Worm (Caenorhabditis elegans) whole organism, L1 larva: ENCODE results near the gene cbd-1.
"Not testable (repeated sequence)": the region's sequence is repeated elsewhere in the genome, so short reads cannot be mapped to it uniquely, and the experiment has no call there.

ENCODE experiments used
- C16A3.4 ChIP-seq: fragments of 150-350 bp; optimal IDR thresholded peaks from 2 replicates; lab custom pipeline; 2014; ENCODE audit warnings: missing biosample characterization, missing genetic modification characterization
- F16B12.6 ChIP-seq: fragments of 150-350 bp; optimal IDR thresholded peaks from 2 replicates; lab custom pipeline; 2014; ENCODE audit warnings: missing biosample characterization, missing genetic modification characterization
- aha-1 ChIP-seq: fragments of 150-350 bp; optimal IDR thresholded peaks from 2 replicates; lab custom pipeline; 2014; ENCODE audit warnings: missing biosample characterization, missing genetic modification characterization
- alr-1 ChIP-seq: fragments of 200-800 bp; sonication (Bioruptor generic); optimal IDR thresholded peaks from 2 replicates; lab custom pipeline; 2018; ENCODE audit warnings: borderline replicate concordance, mild to moderate bottlenecking, missing genetic modification characterization, missing compliant biosample characterization
- ama-1 ChIP-seq: fragments of 150-350 bp; optimal IDR thresholded peaks from 2 replicates; lab custom pipeline; 2014
- blmp-1 ChIP-seq: fragments of 150-350 bp; optimal IDR thresholded peaks from 2 replicates; lab custom pipeline; 2014; ENCODE audit warnings: missing biosample characterization, missing genetic modification characterization
- ceh-88 ChIP-seq: fragments of 200-800 bp; sonication (Bioruptor generic); IDR thresholded peaks from 2 replicates; pipeline ENCODE4 v1.3.6; 2022; ENCODE audit warnings: missing genetic modification characterization, missing compliant biosample characterization
- ces-1 ChIP-seq: fragments of 150-350 bp; optimal IDR thresholded peaks from 2 replicates; lab custom pipeline; 2014; ENCODE audit warnings: missing biosample characterization, missing genetic modification reagents, missing genetic modification characterization
- dsc-1 ChIP-seq: sonication (generic microtip); optimal IDR thresholded peaks from 2 replicates; lab custom pipeline; 2016; ENCODE audit warnings: mild to moderate bottlenecking, missing genetic modification characterization, missing compliant biosample characterization
- efl-1 ChIP-seq, 4 experiments: fragments of 150-350 bp; optimal IDR thresholded peaks in 3 of 4; peaks in 1 of 4; 1 replicate in 1 of 4; 2 replicates in 3 of 4; lab custom pipeline; 2014; ENCODE audit warnings: missing biosample characterization in 2 of 4, missing genetic modification characterization in 2 of 4, missing genetic modification reagents in 2 of 4
- egl-27 ChIP-seq, 2 experiments: fragments of 150-350 bp in 1 of 2; sonication (generic microtip); optimal IDR thresholded peaks; 3 replicates each; lab custom pipeline; 2017 to 2018; ENCODE audit warnings: missing biosample characterization in 2 of 2, missing genetic modification characterization in 2 of 2, missing genetic modification reagents in 2 of 2
- fkh-8 ChIP-seq: sonication (generic microtip); optimal IDR thresholded peaks from 2 replicates; lab custom pipeline; 2016; ENCODE audit warnings: mild to moderate bottlenecking, missing genetic modification characterization, missing compliant biosample characterization
- irx-1 ChIP-seq: sonication (generic microtip); optimal IDR thresholded peaks from 2 replicates; lab custom pipeline; 2016; ENCODE audit warnings: missing genetic modification characterization, missing compliant biosample characterization
- jun-1 ChIP-seq: fragments of 150-350 bp; optimal IDR thresholded peaks from 2 replicates; lab custom pipeline; 2014; ENCODE audit warnings: missing biosample characterization, missing genetic modification reagents, missing genetic modification characterization
- lin-35 ChIP-seq, 2 experiments: fragments of 150-350 bp; optimal IDR thresholded peaks; 2 replicates each; lab custom pipeline; 2014; ENCODE audit warnings: missing biosample characterization in 2 of 2, missing genetic modification characterization in 2 of 2, missing genetic modification reagents in 2 of 2
- lin-39 ChIP-seq: fragments of 150-350 bp; optimal IDR thresholded peaks from 2 replicates; lab custom pipeline; 2014; ENCODE audit warnings: missing biosample characterization, missing genetic modification reagents, missing genetic modification characterization
- lir-3 ChIP-seq: sonication (generic microtip); optimal IDR thresholded peaks from 2 replicates; lab custom pipeline; 2016; ENCODE audit warnings: mild to moderate bottlenecking, missing genetic modification characterization, moderate library complexity, missing compliant biosample characterization; ENCODE audit not compliant: poor library complexity
- lsy-2 ChIP-seq, 2 experiments: fragments of 150-350 bp; optimal IDR thresholded peaks; 2 replicates each; lab custom pipeline; 2014; ENCODE audit warnings: missing biosample characterization in 2 of 2, missing genetic modification characterization in 2 of 2
- mdl-1 ChIP-seq, 2 experiments: fragments of 150-350 bp; optimal IDR thresholded peaks; 2 replicates each; lab custom pipeline; 2014 to 2017; ENCODE audit warnings: missing biosample characterization in 2 of 2, missing genetic modification characterization in 2 of 2, inconsistent platforms in 1 of 2
- mep-1 ChIP-seq: fragments of 150-350 bp; optimal IDR thresholded peaks from 2 replicates; lab custom pipeline; 2014; ENCODE audit warnings: missing biosample characterization, missing genetic modification characterization
- nhr-19 ChIP-seq: fragments of 200-800 bp; sonication (Bioruptor generic); conservative IDR thresholded peaks from 2 replicates; pipeline ENCODE4 v1.3.6; 2022; ENCODE audit warnings: missing genetic modification characterization, missing compliant biosample characterization
- nhr-237 ChIP-seq: fragments of 150-350 bp; optimal IDR thresholded peaks from 2 replicates; lab custom pipeline; 2014; ENCODE audit warnings: missing biosample characterization, missing genetic modification characterization
- nhr-28 ChIP-seq: fragments of 150-350 bp; optimal IDR thresholded peaks from 2 replicates; lab custom pipeline; 2014; ENCODE audit warnings: missing biosample characterization, missing genetic modification characterization
- nhr-71 ChIP-seq: sonication (generic microtip); optimal IDR thresholded peaks from 2 replicates; lab custom pipeline; 2016; ENCODE audit warnings: mild to moderate bottlenecking, missing genetic modification characterization, moderate library complexity, missing compliant biosample characterization
- nhr-85 ChIP-seq: sonication (generic microtip); peaks from one replicate; lab custom pipeline; 2016; ENCODE audit warnings: missing genetic modification characterization, inconsistent platforms, missing compliant biosample characterization
- nhr-90 ChIP-seq: sonication (generic microtip); optimal IDR thresholded peaks from 2 replicates; lab custom pipeline; 2016; ENCODE audit warnings: mild to moderate bottlenecking, missing genetic modification characterization, missing compliant biosample characterization; ENCODE audit not compliant: poor library complexity
- pqm-1 ChIP-seq: sonication (generic microtip); optimal IDR thresholded peaks from 3 replicates; lab custom pipeline; 2017; ENCODE audit warnings: missing biosample characterization, missing genetic modification characterization
- skn-1 ChIP-seq: fragments of 150-350 bp; optimal IDR thresholded peaks from 2 replicates; lab custom pipeline; 2014; ENCODE audit warnings: missing biosample characterization, missing genetic modification characterization
- sox-4 ChIP-seq: sonication (generic microtip); optimal IDR thresholded peaks from 2 replicates; lab custom pipeline; 2016; ENCODE audit warnings: missing genetic modification characterization, missing compliant biosample characterization
- sup-37 ChIP-seq: fragments of 200-800 bp; sonication (Bioruptor generic); optimal IDR thresholded peaks from 2 replicates; lab custom pipeline; 2018; ENCODE audit warnings: mild to moderate bottlenecking, missing genetic modification characterization, missing compliant biosample characterization
- unc-62 ChIP-seq: fragments of 150-350 bp; optimal IDR thresholded peaks from 2 replicates; lab custom pipeline; 2014; ENCODE audit warnings: missing biosample characterization, missing genetic modification reagents, missing genetic modification characterization
- vab-15 ChIP-seq: sonication (generic microtip); optimal IDR thresholded peaks from 2 replicates; lab custom pipeline; 2017; ENCODE audit warnings: missing genotype, mild to moderate bottlenecking, missing genetic modification characterization, missing compliant biosample characterization
- zag-1 ChIP-seq: fragments of 150-350 bp; optimal IDR thresholded peaks from 2 replicates; lab custom pipeline; 2014; ENCODE audit warnings: missing biosample characterization, missing genetic modification characterization
- ztf-11 ChIP-seq, 2 experiments: sonication (generic microtip); optimal IDR thresholded peaks; 2 replicates each; lab custom pipeline; 2016 to 2017; ENCODE audit warnings: missing genetic modification characterization in 2 of 2, missing biosample characterization in 1 of 2, missing compliant biosample characterization in 1 of 2
- ztf-4 ChIP-seq: fragments of 150-350 bp; optimal IDR thresholded peaks from 2 replicates; lab custom pipeline; 2014; ENCODE audit warnings: missing biosample characterization, missing genetic modification characterization

The cbd-1 gene

DNA sequence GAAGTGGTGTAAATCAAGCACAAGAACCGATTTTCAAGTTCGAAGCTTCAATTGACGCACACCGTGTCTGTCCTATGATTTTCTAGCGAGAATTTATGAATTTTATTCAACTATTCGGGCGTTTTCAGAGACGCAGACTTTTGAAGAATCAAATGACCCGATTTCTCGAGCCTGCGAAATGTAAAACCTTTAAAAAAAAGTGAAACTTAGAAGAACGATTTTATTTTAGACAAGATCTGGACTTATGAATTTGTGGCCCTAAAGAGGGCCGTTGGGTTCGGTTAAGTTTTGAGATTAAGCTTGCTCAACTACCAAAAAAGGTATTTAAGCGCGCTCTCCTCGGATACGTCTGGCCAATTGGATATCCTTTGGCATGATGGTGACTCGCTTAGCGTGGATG lies 33.3 kb downstream of the cbd-1 start:
- TF ChIP-seq efl-1 (optimal IDR thresholded peaks at IDR 0.05; lab: Kevin White, UChicago), result not testable (repeated sequence)
- TF ChIP-seq efl-1 (GFP tag; optimal IDR thresholded peaks at IDR 0.05 in 1 of 2; lab: Kevin White, UChicago), result peak in 1 of 2 experiments; percentile 21
- TF ChIP-seq, all 84 proteins: peak for 1; not testable (repeated sequence) for 83

DNA sequence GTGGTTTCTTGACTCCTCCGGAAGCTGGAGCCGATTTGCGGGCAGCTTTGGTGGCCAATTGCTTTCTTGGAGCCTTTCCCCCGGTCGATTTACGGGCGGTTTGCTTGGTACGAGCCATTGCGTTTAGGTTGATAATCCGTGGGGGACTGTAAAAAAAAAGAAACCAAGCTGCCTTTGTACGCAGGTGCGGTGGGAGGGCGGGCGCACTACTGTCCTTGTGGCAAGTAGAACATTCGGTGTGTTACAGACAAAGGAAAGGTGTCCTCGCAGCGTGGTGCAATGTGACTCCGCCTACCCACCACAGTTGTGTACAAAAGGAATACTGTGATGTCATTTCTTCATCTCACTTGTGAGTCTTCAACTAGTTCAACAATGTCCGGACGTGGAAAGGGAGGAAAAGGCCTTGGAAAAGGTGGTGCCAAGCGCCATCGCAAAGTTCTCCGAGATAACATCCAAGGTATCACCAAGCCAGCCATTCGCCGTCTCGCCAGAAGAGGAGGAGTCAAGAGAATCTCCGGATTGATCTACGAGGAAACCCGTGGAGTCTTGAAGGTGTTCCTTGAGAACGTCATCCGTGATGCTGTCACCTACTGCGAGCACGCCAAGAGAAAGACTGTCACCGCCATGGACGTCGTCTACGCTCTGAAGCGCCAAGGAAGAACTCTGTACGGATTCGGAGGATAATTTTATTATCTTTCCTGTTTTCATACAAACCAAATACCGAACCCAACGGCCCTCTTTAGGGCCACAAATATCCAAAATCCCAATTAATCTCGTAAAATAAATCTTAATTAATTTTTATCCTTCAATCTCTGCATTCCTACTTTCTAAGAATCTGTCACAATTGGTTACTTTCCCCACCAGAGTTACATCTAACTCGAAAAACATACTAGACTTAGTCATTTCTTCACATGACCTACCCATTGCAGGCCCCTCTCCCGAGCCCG lies 34.2 kb downstream of the cbd-1 start, which contains the start of the genes his-63 and his-64:
TSS of gene his-63 (minus strand) at position 118 of the 947 bp plus-strand sequence.
TSS of gene his-64 (plus strand) at position 373 of the 947 bp plus-strand sequence.
- TF ChIP-seq ztf-11 (tag; optimal IDR thresholded peaks at IDR 0.05; lab: Kevin White, UChicago) (peak in 1 of 2 experiments; percentile 46), nhr-19 (GFP tag; lab: Robert Waterston, UW) (0 out of 2 replicates have a peak, but pooled peaks have one; percentile 18), nhr-85 (peak; percentile 14)
- TF ChIP-seq, all 84 proteins: peak for 3; not testable (repeated sequence) for 81

DNA sequence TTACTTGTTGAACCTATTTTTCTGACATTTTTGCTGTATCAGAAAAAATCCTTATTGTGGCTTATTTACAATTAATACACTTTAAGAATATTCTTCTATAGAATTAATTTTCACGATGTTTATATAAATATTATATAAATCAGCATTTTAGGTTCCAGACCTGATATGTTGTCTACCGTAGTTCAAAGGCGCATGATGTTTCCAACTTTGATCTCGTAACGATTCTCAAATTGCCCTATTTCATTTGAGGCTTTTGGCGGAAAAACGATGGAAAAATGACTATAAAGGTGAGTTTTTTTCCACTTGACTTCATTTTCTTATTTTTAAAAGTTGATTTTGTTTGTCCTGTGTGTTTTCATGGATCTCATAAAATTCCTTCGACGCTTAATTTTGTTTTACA lies 37.3 kb downstream of the cbd-1 start, which contains the start of gene gfat-2:
TSS of gene gfat-2 (plus strand) at position 145 of the 400 bp plus-strand sequence.
- TF ChIP-seq fkh-8 (tag; lab: Kevin White, UChicago) (no peak), nhr-19 (GFP tag; lab: Robert Waterston, UW) (no peak), jun-1 (tag; lab: Kevin White, UChicago) (no peak), egl-27 (tag; optimal IDR thresholded peaks at IDR 0.05; lab: Kevin White, UChicago) (no peak), irx-1 (tag; lab: Kevin White, UChicago) (no peak), C16A3.4 (no peak), unc-62 (GFP tag; lab: Kevin White, UChicago) (no peak), lin-35 (GFP tag; optimal IDR thresholded peaks at IDR 0.05; lab: Kevin White, UChicago) (no peak), ama-1 (no peak), aha-1 (no peak), nhr-71 (tag; lab: Kevin White, UChicago) (no peak), vab-15 (tag; lab: Kevin White, UChicago) (no peak), nhr-85 (no peak), dsc-1 (tag; lab: Kevin White, UChicago) (no peak)

DNA sequence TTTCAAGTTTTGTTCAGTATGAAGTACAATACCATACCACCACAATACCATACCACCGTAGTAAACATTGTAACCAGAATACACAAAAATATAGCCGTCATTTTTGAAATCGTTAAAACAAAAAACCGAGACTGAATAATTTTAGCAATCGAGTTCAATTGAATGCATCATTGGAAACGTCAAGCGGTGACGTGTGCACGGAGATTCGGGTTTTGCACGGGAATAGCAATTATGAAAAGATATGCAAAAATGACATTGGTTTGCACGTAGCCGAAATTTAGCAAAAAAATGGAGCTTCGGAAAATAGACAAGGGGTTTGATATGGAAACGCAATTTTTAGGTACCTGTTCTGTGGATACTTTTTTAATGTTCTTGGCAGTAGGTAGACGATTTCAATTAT lies 42.1 kb downstream of the cbd-1 start, which contains the start of gene F22B3.10:
TSS of gene F22B3.10 (minus strand) at position 101 of the 400 bp plus-strand sequence.
- TF ChIP-seq zag-1 (tag; lab: Kevin White, UChicago), result no peak
- no peak for TF ChIP-seq ces-1 (GFP tag; lab: Kevin White, UChicago)
- no peak for TF ChIP-seq efl-1 (optimal IDR thresholded peaks at IDR 0.05; lab: Kevin White, UChicago)
- TF ChIP-seq efl-1 (GFP tag; optimal IDR thresholded peaks at IDR 0.05 in 1 of 2; lab: Kevin White, UChicago), result no peak
- TF ChIP-seq nhr-90 (tag; lab: Kevin White, UChicago), result no peak
- TF ChIP-seq ceh-88 (GFP tag; lab: Robert Waterston, UW), result no peak
- no peak for TF ChIP-seq sox-4 (tag; lab: Kevin White, UChicago)
- TF ChIP-seq F16B12.6, result no peak
- no peak for TF ChIP-seq ztf-4 (tag; lab: Kevin White, UChicago)
- no peak for TF ChIP-seq lin-39 (tag; lab: Kevin White, UChicago)
- no peak for TF ChIP-seq nhr-237
- TF ChIP-seq unc-62 (GFP tag; lab: Kevin White, UChicago), result no peak

DNA sequence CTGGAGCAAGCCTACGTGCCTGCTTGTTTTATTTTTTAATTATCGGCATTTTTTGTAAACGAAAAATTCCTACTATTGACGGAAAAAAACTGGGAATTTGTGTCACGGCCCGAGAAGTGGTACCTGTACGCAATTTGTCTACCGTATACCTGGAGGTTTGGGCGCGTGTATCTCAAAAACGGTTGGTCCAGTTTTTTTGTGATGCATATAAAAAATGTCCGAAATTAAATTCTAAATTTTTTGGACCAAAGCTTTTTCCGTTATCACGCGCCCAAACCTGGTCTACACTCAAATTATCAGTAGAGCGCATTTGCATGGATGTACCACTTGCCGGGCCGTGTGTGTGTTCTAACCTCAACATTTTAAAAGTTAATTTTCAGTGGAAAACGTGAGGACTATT lies 43.9 kb downstream of the cbd-1 start, which contains the start of gene F22B3.5:
TSS of gene F22B3.5 (minus strand) at position 101 of the 400 bp plus-strand sequence.
- not testable (repeated sequence) for TF ChIP-seq mdl-1 (tag; optimal IDR thresholded peaks at IDR 0.05; lab: Kevin White, UChicago); sup-37; alr-1 (tag; lab: Kevin White, UChicago)

DNA sequence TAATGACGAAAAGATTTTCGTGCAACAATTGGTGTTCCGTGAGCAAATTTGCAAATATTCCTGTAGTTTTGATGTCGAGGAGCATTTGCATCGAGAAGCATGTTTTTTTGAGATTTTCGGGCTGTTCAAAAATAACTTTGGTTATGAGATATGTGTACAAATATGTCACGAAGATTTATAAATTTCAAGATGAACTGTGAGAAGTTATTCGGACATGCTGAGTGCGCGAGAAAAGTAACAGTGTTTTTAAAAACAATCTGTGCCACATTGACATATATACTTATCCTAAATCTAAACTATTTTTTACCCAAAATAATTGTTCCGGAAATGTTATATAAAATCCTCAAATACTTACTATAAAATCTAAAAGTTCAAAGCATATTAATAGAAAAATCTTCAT lies 48.9 kb downstream of the cbd-1 start, which contains the start of gene F22B3.7:
TSS of gene F22B3.7 (minus strand) at position 101 of the 400 bp plus-strand sequence.
- TF ChIP-seq skn-1 (tag; lab: Kevin White, UChicago) (no peak), efl-1 (optimal IDR thresholded peaks at IDR 0.05; lab: Kevin White, UChicago) (no peak), efl-1 (GFP tag; optimal IDR thresholded peaks at IDR 0.05 in 1 of 2; lab: Kevin White, UChicago) (no peak), mep-1 (tag; lab: Kevin White, UChicago) (no peak), lir-3 (tag; lab: Kevin White, UChicago) (no peak), sup-37 (no peak), nhr-28 (tag; lab: Kevin White, UChicago) (no peak), pqm-1 (tag; lab: Kevin White, UChicago) (no peak), jun-1 (tag; lab: Kevin White, UChicago) (no peak), nhr-71 (tag; lab: Kevin White, UChicago) (no peak), lsy-2 (tag; optimal IDR thresholded peaks at IDR 0.05; lab: Kevin White, UChicago) (no peak), aha-1 (no peak), blmp-1 (tag; lab: Kevin White, UChicago) (no peak), F16B12.6 (no peak)
